Fruit fly (Drosophila melanogaster) whole organism, embryonic: ENCODE results near the gene NELF-B.

Source experiments
- Adf1 ChIP-seq: fragments of 200-800 bp; sonication (Bioruptor generic); IDR thresholded peaks from 2 replicates; pipeline ENCODE4 v1.3.6; 2022; ENCODE audit warnings: missing biosample characterization, missing genetic modification characterization
- Antp ChIP-seq: fragments of 200-800 bp; sonication (Bioruptor generic); optimal IDR thresholded peaks from 3 replicates; lab custom pipeline; 2016; ENCODE audit warnings: missing biosample characterization, missing genetic modification characterization
- B-H2 ChIP-seq: fragments of 200-800 bp; sonication (Bioruptor generic); optimal IDR thresholded peaks from 2 replicates; lab custom pipeline; 2018; ENCODE audit warnings: missing biosample characterization, mild to moderate bottlenecking, missing genetic modification characterization
- BtbVII ChIP-seq: fragments of 200-800 bp; sonication (Bioruptor generic); optimal IDR thresholded peaks from 3 replicates; lab custom pipeline; 2017; ENCODE audit warnings: missing biosample characterization, mild to moderate bottlenecking, missing genetic modification characterization
- CG10431 ChIP-seq: fragments of 200-800 bp; sonication (Bioruptor generic); optimal IDR thresholded peaks from 3 replicates; lab custom pipeline; 2018; ENCODE audit warnings: missing biosample characterization, mild to moderate bottlenecking, missing genetic modification characterization
- CG11504 ChIP-seq: fragments of 200-800 bp; sonication (Bioruptor generic); optimal IDR thresholded peaks from 3 replicates; lab custom pipeline; 2019; ENCODE audit warnings: missing biosample characterization, mild to moderate bottlenecking, missing genetic modification characterization, moderate library complexity
- CG12219 ChIP-seq: fragments of 200-800 bp; sonication (Bioruptor generic); optimal IDR thresholded peaks from 3 replicates; lab custom pipeline; 2018; ENCODE audit warnings: missing biosample characterization, mild to moderate bottlenecking, missing genetic modification characterization
- CG12744 ChIP-seq: fragments of 200-800 bp; sonication (Bioruptor generic); optimal IDR thresholded peaks from 2 replicates; lab custom pipeline; 2016; ENCODE audit warnings: missing biosample characterization, missing genetic modification characterization
- CG13424 ChIP-seq: fragments of 200-800 bp; sonication (Bioruptor generic); optimal IDR thresholded peaks from 2 replicates; lab custom pipeline; 2019; ENCODE audit warnings: missing biosample characterization, mild to moderate bottlenecking, missing genetic modification characterization, moderate library complexity
- CG15696 ChIP-seq: fragments of 200-800 bp; sonication (Bioruptor generic); optimal IDR thresholded peaks from 2 replicates; lab custom pipeline; 2019; ENCODE audit warnings: missing biosample characterization, mild to moderate bottlenecking, missing genetic modification characterization, moderate library complexity
- CG18619 ChIP-seq: fragments of 200-800 bp; sonication (Bioruptor generic); optimal IDR thresholded peaks from 3 replicates; lab custom pipeline; 2017; ENCODE audit warnings: missing biosample characterization, mild to moderate bottlenecking, missing genetic modification characterization
- CG33213 ChIP-seq: fragments of 200-800 bp; sonication (Bioruptor generic); optimal IDR thresholded peaks from 3 replicates; lab custom pipeline; 2016; ENCODE audit warnings: missing biosample characterization, missing genetic modification characterization
- CG4617 ChIP-seq: fragments of 200-800 bp; sonication (Bioruptor generic); optimal IDR thresholded peaks from 3 replicates; lab custom pipeline; 2016; ENCODE audit warnings: missing biosample characterization, missing genetic modification characterization, borderline replicate concordance
- CG6254 ChIP-seq: fragments of 200-800 bp; sonication (Bioruptor generic); optimal IDR thresholded peaks from 3 replicates; lab custom pipeline; 2017; ENCODE audit warnings: mild to moderate bottlenecking, missing biosample characterization, missing genetic modification reagents, missing genetic modification characterization
- CG7786 ChIP-seq: fragments of 200-800 bp; sonication (Bioruptor generic); optimal IDR thresholded peaks from 2 replicates; lab custom pipeline; 2016; ENCODE audit warnings: missing biosample characterization, missing genetic modification characterization
- CG8290 ChIP-seq, 3 experiments: fragments of 200-800 bp; sonication (Bioruptor generic); optimal IDR thresholded peaks; 2 replicates each; lab custom pipeline; 2016 to 2019; ENCODE audit warnings: missing biosample characterization in 3 of 3, missing genetic modification characterization in 3 of 3, mild to moderate bottlenecking in 2 of 3, moderate library complexity in 1 of 3
- CG9797 ChIP-seq: fragments of 200-800 bp; sonication (Bioruptor generic); optimal IDR thresholded peaks from 3 replicates; lab custom pipeline; 2018; ENCODE audit warnings: missing biosample characterization, mild to moderate bottlenecking, missing genetic modification characterization
- Dp ChIP-seq: fragments of 200-800 bp; sonication (Bioruptor generic); optimal IDR thresholded peaks from 2 replicates; lab custom pipeline; 2018; ENCODE audit warnings: missing biosample characterization, mild to moderate bottlenecking, missing genetic modification characterization, moderate library complexity
- Dref ChIP-seq: fragments of 200-800 bp; sonication (Bioruptor generic); IDR thresholded peaks from 2 replicates; pipeline ENCODE4 v1.3.6; 2022; ENCODE audit warnings: missing biosample characterization, missing genetic modification characterization
- Fer2 ChIP-seq: fragments of 200-800 bp; sonication (Bioruptor generic); optimal IDR thresholded peaks from 2 replicates; lab custom pipeline; 2018; ENCODE audit warnings: missing biosample characterization, mild to moderate bottlenecking, missing genetic modification characterization, moderate library complexity
- Hey ChIP-seq: fragments of 200-800 bp; sonication (Bioruptor generic); optimal IDR thresholded peaks from 3 replicates; lab custom pipeline; 2018; ENCODE audit warnings: missing biosample characterization, mild to moderate bottlenecking, missing genetic modification characterization
- Med ChIP-seq: fragments of 200-800 bp; sonication (Bioruptor generic); peaks from one replicate; lab custom pipeline; 2016; ENCODE audit warnings: missing biosample characterization, missing genetic modification characterization, mild to moderate bottlenecking, inconsistent platforms, moderate library complexity
- Oaz ChIP-seq: fragments of 200-800 bp; sonication (Bioruptor generic); IDR thresholded peaks from 2 replicates; pipeline ENCODE4 v1.3.6; 2022; ENCODE audit warnings: missing biosample characterization, missing genetic modification characterization
- Optix ChIP-seq: fragments of 200-800 bp; sonication (Bioruptor generic); IDR thresholded peaks from 3 replicates; pipeline ENCODE4 v1.3.6; 2022; ENCODE audit warnings: missing biosample characterization, missing genetic modification characterization
- Poxn ChIP-seq: fragments of 200-800 bp; sonication (Bioruptor generic); IDR thresholded peaks from 2 replicates; pipeline ENCODE4 v1.3.6; 2022; ENCODE audit warnings: missing biosample characterization, missing genetic modification characterization
- TFAM ChIP-seq: fragments of 200-800 bp; sonication (Bioruptor generic); optimal IDR thresholded peaks from 2 replicates; lab custom pipeline; 2017; ENCODE audit warnings: missing biosample characterization, missing genetic modification characterization, inconsistent platforms
- Xrp1 ChIP-seq: fragments of 200-800 bp; sonication (Bioruptor generic); IDR thresholded peaks from 2 replicates; pipeline ENCODE4 v1.3.6; 2022; ENCODE audit warnings: missing biosample characterization, missing genetic modification characterization
- abd-A ChIP-seq: fragments of 200-800 bp; sonication (Bioruptor generic); optimal IDR thresholded peaks from 3 replicates; lab custom pipeline; 2019; ENCODE audit warnings: missing biosample characterization, mild to moderate bottlenecking, missing genetic modification characterization, moderate library complexity
- amos ChIP-seq: fragments of 200-800 bp; sonication (Bioruptor generic); IDR thresholded peaks from 2 replicates; pipeline ENCODE4 v1.3.6; 2022; ENCODE audit warnings: missing biosample characterization, missing genetic modification characterization; ENCODE audit not compliant: partially characterized antibody
- ash1 ChIP-seq: fragments of 200-800 bp; sonication (Bioruptor generic); optimal IDR thresholded peaks from 2 replicates; lab custom pipeline; 2018; ENCODE audit warnings: missing biosample characterization, mild to moderate bottlenecking, missing genetic modification characterization
- btn ChIP-seq: fragments of 200-800 bp; sonication (Bioruptor generic); optimal IDR thresholded peaks from 2 replicates; lab custom pipeline; 2016; ENCODE audit warnings: missing biosample characterization, missing genetic modification characterization
- chif ChIP-seq, 2 experiments: fragments of 200-800 bp; sonication (Bioruptor generic); optimal IDR thresholded peaks; 3 replicates each; lab custom pipeline; 2016; ENCODE audit warnings: missing biosample characterization in 2 of 2, missing genetic modification characterization in 2 of 2
- fd64A ChIP-seq: fragments of 200-800 bp; sonication (Bioruptor generic); optimal IDR thresholded peaks from 3 replicates; lab custom pipeline; 2018; ENCODE audit warnings: missing biosample characterization, mild to moderate bottlenecking, missing genetic modification characterization
- fru ChIP-seq: fragments of >200 bp; optimal IDR thresholded peaks from 2 replicates; lab custom pipeline; 2017
- grau ChIP-seq: fragments of 200-800 bp; optimal IDR thresholded peaks from 3 replicates; lab custom pipeline; 2019; ENCODE audit warnings: missing biosample characterization, mild to moderate bottlenecking, missing genetic modification characterization, moderate library complexity
- grn ChIP-seq: fragments of 200-800 bp; sonication (Bioruptor generic); optimal IDR thresholded peaks from 3 replicates; lab custom pipeline; 2017; ENCODE audit warnings: missing biosample characterization, missing genetic modification characterization
- jigr1 ChIP-seq: fragments of 200-800 bp; sonication (Bioruptor generic); IDR thresholded peaks from 3 replicates; pipeline ENCODE4 v1.3.6; 2022; ENCODE audit warnings: missing biosample characterization, missing genetic modification characterization
- jing ChIP-seq: fragments of 200-800 bp; sonication (Bioruptor generic); optimal IDR thresholded peaks from 2 replicates; lab custom pipeline; 2018; ENCODE audit warnings: missing biosample characterization, mild to moderate bottlenecking, missing genetic modification characterization
- klu ChIP-seq: fragments of 200-800 bp; sonication (Bioruptor generic); IDR thresholded peaks from 2 replicates; pipeline ENCODE4 v1.3.6; 2022; ENCODE audit warnings: missing biosample characterization, missing genetic modification characterization
- knrl ChIP-seq: fragments of 200-800 bp; sonication (Bioruptor generic); IDR thresholded peaks from 3 replicates; pipeline ENCODE4 v1.3.6; 2022; ENCODE audit warnings: missing biosample characterization, missing genetic modification characterization; ENCODE audit not compliant: partially characterized antibody
- lbe ChIP-seq: fragments of 200-800 bp; sonication (Bioruptor generic); optimal IDR thresholded peaks from 2 replicates; lab custom pipeline; 2016; ENCODE audit warnings: missing biosample characterization, mild to moderate bottlenecking, missing genetic modification characterization
- p53 ChIP-seq: fragments of 200-800 bp; sonication (Bioruptor generic); optimal IDR thresholded peaks from 2 replicates; lab custom pipeline; 2016; ENCODE audit warnings: missing biosample characterization, missing genetic modification characterization
- phol ChIP-seq: fragments of 200-800 bp; sonication (Bioruptor generic); optimal IDR thresholded peaks from 3 replicates; lab custom pipeline; 2018; ENCODE audit warnings: missing biosample characterization, mild to moderate bottlenecking, missing genetic modification characterization, moderate library complexity
- repo ChIP-seq: fragments of 200-800 bp; sonication (Bioruptor generic); optimal IDR thresholded peaks from 2 replicates; lab custom pipeline; 2016; ENCODE audit warnings: missing biosample characterization, missing genetic modification characterization
- rib ChIP-seq: fragments of 200-800 bp; sonication (Bioruptor generic); IDR thresholded peaks from 2 replicates; pipeline ENCODE4 v1.3.6; 2022; ENCODE audit warnings: missing biosample characterization, missing genetic modification characterization
- sd ChIP-seq: fragments of 200-800 bp; sonication (Bioruptor generic); optimal IDR thresholded peaks from 3 replicates; lab custom pipeline; 2018; ENCODE audit warnings: missing biosample characterization, mild to moderate bottlenecking, missing genetic modification characterization, moderate library complexity
- sens ChIP-seq: fragments of 200-800 bp; sonication (Bioruptor generic); peaks from one replicate; lab custom pipeline; 2016; ENCODE audit warnings: missing biosample characterization, missing genetic modification characterization
- shn ChIP-seq: fragments of 200-800 bp; sonication (Bioruptor generic); optimal IDR thresholded peaks from 3 replicates; lab custom pipeline; 2016; ENCODE audit warnings: missing biosample characterization, missing genetic modification characterization
- tin ChIP-seq: fragments of 200-800 bp; sonication (Bioruptor generic); optimal IDR thresholded peaks from 3 replicates; lab custom pipeline; 2016; ENCODE audit warnings: missing biosample characterization, missing genetic modification characterization
- vnd ChIP-seq: fragments of 200-800 bp; sonication (Bioruptor generic); IDR thresholded peaks from 3 replicates; pipeline ENCODE4 v1.3.6; 2022; ENCODE audit warnings: missing biosample characterization, missing genetic modification characterization; ENCODE audit not compliant: partially characterized antibody
- zfh1 ChIP-seq: fragments of 200-800 bp; sonication (Bioruptor generic); IDR thresholded peaks from 3 replicates; pipeline ENCODE4 v1.3.6; 2022; ENCODE audit warnings: missing biosample characterization, missing genetic modification characterization

The NELF-B gene

DNA sequence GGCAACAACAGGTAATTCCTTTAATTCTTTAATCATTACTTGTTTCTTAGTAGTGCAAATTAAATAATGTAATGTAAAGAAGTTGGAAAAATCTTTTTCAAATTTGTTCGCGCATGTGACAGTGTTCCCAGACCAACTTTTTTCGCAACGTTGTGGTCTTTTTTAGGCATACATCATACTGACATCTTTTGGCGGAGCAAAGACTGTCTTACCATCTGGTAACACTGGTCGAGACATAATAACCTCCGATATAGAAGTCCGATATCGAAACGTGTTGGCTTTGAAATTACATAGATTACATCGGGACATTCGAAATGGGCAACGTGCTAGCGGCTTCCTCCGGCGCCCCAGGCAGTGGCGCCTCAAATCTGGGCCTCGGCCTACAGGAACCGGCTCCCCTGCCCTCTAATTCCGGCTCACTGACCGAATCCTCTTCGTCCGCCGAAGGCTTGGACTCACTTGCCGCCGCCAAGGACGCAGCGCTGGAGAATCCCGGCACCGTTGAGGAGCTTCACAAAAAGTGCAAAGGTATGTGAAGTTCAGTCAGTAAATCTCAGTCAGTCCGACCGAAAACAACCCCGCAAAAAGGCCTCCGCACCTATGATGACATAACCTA is 9.1 kb upstream of the NELF-B start (continued):
- TF ChIP-seq chif (GFP tag; optimal IDR thresholded peaks at IDR 0.05; lab: Kevin White, UChicago), result no peak
- no peak for TF ChIP-seq Optix (GFP tag; lab: Robert Waterston, UW)
- peak; percentile 1 for TF ChIP-seq grau
- no peak for TF ChIP-seq Hey (tag; lab: Kevin White, UChicago)
- no peak for TF ChIP-seq shn (GFP tag; lab: Kevin White, UChicago)
- peak; percentile 53 for TF ChIP-seq Dref (GFP tag; lab: Robert Waterston, UW)
- TF ChIP-seq Poxn (GFP tag; lab: Robert Waterston, UW), result no peak
- TF ChIP-seq Med (GFP tag; lab: Kevin White, UChicago), result peak; percentile 81
- TF ChIP-seq p53, result peak; percentile 17
- TF ChIP-seq lbe (GFP tag; lab: Kevin White, UChicago), result no peak
- TF ChIP-seq CG18619 (GFP tag; lab: Kevin White, UChicago), result no peak
- no peak for TF ChIP-seq Antp (GFP tag; lab: Kevin White, UChicago)
- peak; percentile 90 for TF ChIP-seq Dp (GFP tag; lab: Kevin White, UChicago)
- no peak for TF ChIP-seq Fer2 (tag; lab: Kevin White, UChicago)
- no peak for TF ChIP-seq CG12219 (GFP tag; lab: Kevin White, UChicago)
- TF ChIP-seq CG8290 (GFP tag; optimal IDR thresholded peaks at IDR 0.05; lab: Kevin White, UChicago), result no peak
- peak in 1 of 2 experiments; percentile 58 for TF ChIP-seq CG8290 (tag; optimal IDR thresholded peaks at IDR 0.05; lab: Kevin White, UChicago)
- no peak for TF ChIP-seq CG13424 (tag; lab: Kevin White, UChicago)
- TF ChIP-seq CG12744 (GFP tag; lab: Kevin White, UChicago), result no peak
- peak; percentile 40; the same call in 1 of the 2 replicates for TF ChIP-seq amos
- TF ChIP-seq abd-A (tag; lab: Kevin White, UChicago), result no peak
- TF ChIP-seq jigr1 (GFP tag; lab: Robert Waterston, UW), result no peak
- TF ChIP-seq CG11504 (tag; lab: Kevin White, UChicago), result peak; percentile 6
- no peak for TF ChIP-seq repo (GFP tag; lab: Kevin White, UChicago)
- TF ChIP-seq fd64A (GFP tag; lab: Kevin White, UChicago), result no peak
- TF ChIP-seq TFAM (GFP tag; lab: Kevin White, UChicago), result no peak
- TF ChIP-seq grn (GFP tag; lab: Kevin White, UChicago), result no peak
- TF ChIP-seq fru (lab: Kevin White, UChicago), result no peak
- TF ChIP-seq jing (GFP tag; lab: Kevin White, UChicago), result no peak
- no peak for TF ChIP-seq rib (GFP tag; lab: Robert Waterston, UW)
- TF ChIP-seq phol (tag; lab: Kevin White, UChicago), result peak; percentile 50
- TF ChIP-seq sens (GFP tag; lab: Kevin White, UChicago), result no peak
- TF ChIP-seq tin, result no peak
- TF ChIP-seq vnd, result no peak
- no peak for TF ChIP-seq CG10431 (GFP tag; lab: Kevin White, UChicago)
- peak; percentile 88 for TF ChIP-seq CG9797
- no peak for TF ChIP-seq zfh1
- no peak for TF ChIP-seq sd (tag; lab: Kevin White, UChicago)
- TF ChIP-seq ash1 (GFP tag; lab: Kevin White, UChicago), result no peak
- no peak for TF ChIP-seq CG15696 (tag; lab: Kevin White, UChicago)
- TF ChIP-seq klu, result no peak
- no peak for TF ChIP-seq CG6254 (GFP tag; lab: Kevin White, UChicago)
- TF ChIP-seq knrl (GFP tag; lab: Robert Waterston, UW), result 0 out of 3 replicates have a peak, but pooled peaks have one; percentile 17
- no peak for TF ChIP-seq Adf1
- TF ChIP-seq BtbVII (GFP tag; lab: Kevin White, UChicago), result no peak
- TF ChIP-seq CG33213 (GFP tag; lab: Kevin White, UChicago), result peak; percentile 26
- TF ChIP-seq CG7786 (GFP tag; lab: Kevin White, UChicago), result no peak
- TF ChIP-seq B-H2, result peak; percentile 1
- no peak for TF ChIP-seq Xrp1 (GFP tag; lab: Robert Waterston, UW)
- TF ChIP-seq btn (GFP tag; lab: Kevin White, UChicago), result no peak
- peak; percentile 60 for TF ChIP-seq CG4617 (GFP tag; lab: Kevin White, UChicago)
- no peak for TF ChIP-seq Oaz (GFP tag; lab: Robert Waterston, UW)
